Fruit fly (Drosophila melanogaster) whole organism, embryonic: ENCODE results near the gene CG15882.
A peak's percentile ranks its signal among the peaks of the same experiment; 100 is the strongest.

ENCODE experiments used
- Ada2b ChIP-seq: fragments of 200-800 bp; sonication (Bioruptor generic); IDR thresholded peaks from 2 replicates; pipeline ENCODE4 v1.3.6; 2022; ENCODE audit warnings: missing biosample characterization, missing genetic modification characterization
- Antp ChIP-seq: fragments of 200-800 bp; sonication (Bioruptor generic); optimal IDR thresholded peaks from 3 replicates; lab custom pipeline; 2016; ENCODE audit warnings: missing biosample characterization, missing genetic modification characterization
- Atf-2 ChIP-seq: fragments of 200-800 bp; sonication (Bioruptor generic); optimal IDR thresholded peaks from 2 replicates; lab custom pipeline; 2016; ENCODE audit warnings: missing biosample characterization, missing genetic modification characterization
- Atf3 ChIP-seq: fragments of 200-800 bp; sonication (Bioruptor generic); optimal IDR thresholded peaks from 3 replicates; lab custom pipeline; 2016; ENCODE audit warnings: missing biosample characterization, missing genetic modification characterization
- CG11093 ChIP-seq: fragments of 200-800 bp; sonication (Bioruptor generic); IDR thresholded peaks from 3 replicates; pipeline ENCODE4 v1.3.6; 2022; ENCODE audit warnings: missing biosample characterization, missing genetic modification characterization
- CG13894 ChIP-seq: fragments of 200-800 bp; sonication (Bioruptor generic); optimal IDR thresholded peaks from 3 replicates; lab custom pipeline; 2018; ENCODE audit warnings: missing biosample characterization, mild to moderate bottlenecking, missing genetic modification characterization, moderate library complexity
- CG16815 ChIP-seq: fragments of 200-800 bp; sonication (Bioruptor generic); optimal IDR thresholded peaks from 3 replicates; lab custom pipeline; 2017; ENCODE audit warnings: missing biosample characterization, mild to moderate bottlenecking, missing genetic modification characterization
- CG16863 ChIP-seq: fragments of 200-800 bp; sonication (Bioruptor generic); optimal IDR thresholded peaks from 3 replicates; lab custom pipeline; 2016; ENCODE audit warnings: missing biosample characterization, missing genetic modification characterization
- CG18619 ChIP-seq: fragments of 200-800 bp; sonication (Bioruptor generic); optimal IDR thresholded peaks from 3 replicates; lab custom pipeline; 2017; ENCODE audit warnings: missing biosample characterization, mild to moderate bottlenecking, missing genetic modification characterization
- CG18764 ChIP-seq: fragments of 200-800 bp; sonication (Bioruptor generic); optimal IDR thresholded peaks from 3 replicates; lab custom pipeline; 2016; ENCODE audit warnings: missing biosample characterization, missing genetic modification characterization
- CG2678 ChIP-seq: fragments of 200-800 bp; sonication (Bioruptor generic); optimal IDR thresholded peaks from 3 replicates; lab custom pipeline; 2019; ENCODE audit warnings: missing biosample characterization, mild to moderate bottlenecking, missing genetic modification characterization, moderate library complexity
- CG32767 ChIP-seq: fragments of 200-800 bp; sonication (Bioruptor generic); IDR thresholded peaks from 2 replicates; pipeline ENCODE4 v1.3.6; 2022; ENCODE audit warnings: missing biosample characterization, missing genetic modification characterization
- CG3838 ChIP-seq: fragments of 200-800 bp; sonication (Bioruptor generic); optimal IDR thresholded peaks from 3 replicates; lab custom pipeline; 2016; ENCODE audit warnings: missing biosample characterization, missing genetic modification characterization
- CG4360 ChIP-seq: fragments of 200-800 bp; sonication (Bioruptor generic); IDR thresholded peaks from 2 replicates; pipeline ENCODE4 v1.3.6; 2022; ENCODE audit warnings: missing biosample characterization, missing genetic modification characterization
- CG4424 ChIP-seq: fragments of 200-800 bp; sonication (Bioruptor generic); optimal IDR thresholded peaks from 3 replicates; lab custom pipeline; 2016; ENCODE audit warnings: missing biosample characterization, missing genetic modification characterization
- CG4820 ChIP-seq: fragments of 200-800 bp; sonication (Bioruptor generic); optimal IDR thresholded peaks from 3 replicates; lab custom pipeline; 2016; ENCODE audit warnings: missing biosample characterization, missing genetic modification characterization
- CG6791 ChIP-seq: fragments of 200-800 bp; sonication (Bioruptor generic); IDR thresholded peaks from 3 replicates; pipeline ENCODE4 v1.3.6; 2022; ENCODE audit warnings: missing biosample characterization, missing genetic modification characterization; ENCODE audit not compliant: partially characterized antibody
- CG7556 ChIP-seq: fragments of 200-800 bp; sonication (Bioruptor generic); optimal IDR thresholded peaks from 2 replicates; lab custom pipeline; 2017; ENCODE audit warnings: missing biosample characterization, mild to moderate bottlenecking, missing genetic modification characterization
- CG8089 ChIP-seq: fragments of 200-800 bp; sonication (Bioruptor generic); optimal IDR thresholded peaks from 3 replicates; lab custom pipeline; 2016; ENCODE audit warnings: missing biosample characterization, missing genetic modification characterization
- CHES-1-like ChIP-seq: fragments of 200-800 bp; sonication (Bioruptor generic); optimal IDR thresholded peaks from 2 replicates; lab custom pipeline; 2016; ENCODE audit warnings: missing biosample characterization, missing genetic modification characterization
- D19B ChIP-seq: fragments of 200-800 bp; sonication (Bioruptor generic); optimal IDR thresholded peaks from 2 replicates; lab custom pipeline; 2017; ENCODE audit warnings: missing biosample characterization, mild to moderate bottlenecking, missing genetic modification characterization
- Doc2 ChIP-seq: fragments of 200-800 bp; sonication (Bioruptor generic); IDR thresholded peaks from 2 replicates; pipeline ENCODE4 v1.3.6; 2022; ENCODE audit warnings: missing biosample characterization, missing genetic modification characterization
- Elba2 ChIP-seq: fragments of 200-800 bp; sonication (Bioruptor generic); optimal IDR thresholded peaks from 3 replicates; lab custom pipeline; 2016; ENCODE audit warnings: missing biosample characterization, missing genetic modification characterization
- Fer1 ChIP-seq: fragments of 200-800 bp; sonication (Bioruptor generic); optimal IDR thresholded peaks from 2 replicates; lab custom pipeline; 2017; ENCODE audit warnings: missing biosample characterization, mild to moderate bottlenecking, missing genetic modification characterization
- HLHmδ ChIP-seq: fragments of 200-800 bp; sonication (Bioruptor generic); optimal IDR thresholded peaks from 2 replicates; lab custom pipeline; 2018; ENCODE audit warnings: missing biosample characterization, mild to moderate bottlenecking, missing genetic modification characterization, moderate library complexity
- Med ChIP-seq: fragments of 200-800 bp; sonication (Bioruptor generic); peaks from one replicate; lab custom pipeline; 2016; ENCODE audit warnings: missing biosample characterization, missing genetic modification characterization, mild to moderate bottlenecking, inconsistent platforms, moderate library complexity
- Mrtf ChIP-seq: fragments of 200-800 bp; sonication (Bioruptor generic); IDR thresholded peaks from 3 replicates; pipeline ENCODE4 v1.3.6; 2022; ENCODE audit warnings: missing biosample characterization, missing genetic modification characterization
- NC2β ChIP-seq: fragments of 200-800 bp; sonication (Bioruptor generic); optimal IDR thresholded peaks from 2 replicates; lab custom pipeline; 2016; ENCODE audit warnings: missing biosample characterization, missing genetic modification characterization
- Nf-YB ChIP-seq: fragments of 200-800 bp; sonication (Bioruptor generic); optimal IDR thresholded peaks from 3 replicates; lab custom pipeline; 2019; ENCODE audit warnings: missing biosample characterization, mild to moderate bottlenecking, missing genetic modification characterization, moderate library complexity
- PHDP ChIP-seq: fragments of 200-800 bp; sonication (Bioruptor generic); optimal IDR thresholded peaks from 3 replicates; lab custom pipeline; 2018; ENCODE audit warnings: missing biosample characterization, mild to moderate bottlenecking, missing genetic modification characterization, moderate library complexity
- bowl ChIP-seq: fragments of 200-800 bp; sonication (Bioruptor generic); IDR thresholded peaks from 2 replicates; pipeline ENCODE4 v1.3.6; 2022; ENCODE audit warnings: missing biosample characterization, missing genetic modification characterization
- bsh ChIP-seq, 2 experiments: fragments of 200-800 bp; sonication (Bioruptor generic); optimal IDR thresholded peaks; 2 replicates each; lab custom pipeline; 2017 to 2018; ENCODE audit warnings: mild to moderate bottlenecking in 2 of 2, missing biosample characterization in 2 of 2, missing genetic modification characterization in 2 of 2, moderate library complexity in 1 of 2
- dan ChIP-seq: fragments of 200-800 bp; sonication (Bioruptor generic); IDR thresholded peaks from 2 replicates; pipeline ENCODE4 v1.3.6; 2022; ENCODE audit warnings: missing biosample characterization, missing genetic modification characterization
- dati ChIP-seq: fragments of 200-800 bp; sonication (Bioruptor generic); IDR thresholded peaks from 2 replicates; pipeline ENCODE4 v1.3.6; 2022; ENCODE audit warnings: missing biosample characterization, missing genetic modification characterization
- ewg ChIP-seq: fragments of 200-800 bp; sonication (Bioruptor generic); optimal IDR thresholded peaks from 3 replicates; lab custom pipeline; 2017; ENCODE audit warnings: mild to moderate bottlenecking, missing biosample characterization, missing genetic modification reagents, missing genetic modification characterization
- gcm ChIP-seq: fragments of 200-800 bp; sonication (Bioruptor generic); optimal IDR thresholded peaks from 2 replicates; lab custom pipeline; 2019; ENCODE audit warnings: missing biosample characterization, mild to moderate bottlenecking, missing genetic modification characterization, moderate library complexity
- grau ChIP-seq: fragments of 200-800 bp; optimal IDR thresholded peaks from 3 replicates; lab custom pipeline; 2019; ENCODE audit warnings: missing biosample characterization, mild to moderate bottlenecking, missing genetic modification characterization, moderate library complexity
- ind ChIP-seq: fragments of 200-800 bp; sonication (Bioruptor generic); optimal IDR thresholded peaks from 3 replicates; lab custom pipeline; 2016; ENCODE audit warnings: missing biosample characterization, missing genetic modification characterization
- kni ChIP-seq: fragments of 200-800 bp; sonication (Bioruptor generic); optimal IDR thresholded peaks from 3 replicates; lab custom pipeline; 2017; ENCODE audit warnings: mild to moderate bottlenecking, missing biosample characterization, missing genetic modification reagents, missing genetic modification characterization
- maf-S ChIP-seq: fragments of 200-800 bp; sonication (Bioruptor generic); optimal IDR thresholded peaks from 2 replicates; lab custom pipeline; 2016; ENCODE audit warnings: missing biosample characterization, missing genetic modification characterization
- nom ChIP-seq: fragments of 200-800 bp; sonication (Bioruptor generic); optimal IDR thresholded peaks from 2 replicates; lab custom pipeline; 2017; ENCODE audit warnings: missing biosample characterization, missing genetic modification characterization, mild to moderate bottlenecking, moderate library complexity, missing genetic modification reagents
- peb ChIP-seq: fragments of 200-800 bp; sonication (Bioruptor generic); IDR thresholded peaks from 2 replicates; pipeline ENCODE4 v1.3.6; 2022; ENCODE audit warnings: missing biosample characterization, missing genetic modification characterization
- pros ChIP-seq: fragments of 200-800 bp; sonication (Bioruptor generic); optimal IDR thresholded peaks from 3 replicates; lab custom pipeline; 2019; ENCODE audit warnings: missing biosample characterization, mild to moderate bottlenecking, missing genetic modification characterization, moderate library complexity
- pum ChIP-seq: fragments of 200-800 bp; sonication (Bioruptor generic); optimal IDR thresholded peaks from 2 replicates; lab custom pipeline; 2016; ENCODE audit warnings: missing biosample characterization, missing genetic modification characterization
- rib ChIP-seq: fragments of 200-800 bp; sonication (Bioruptor generic); IDR thresholded peaks from 2 replicates; pipeline ENCODE4 v1.3.6; 2022; ENCODE audit warnings: missing biosample characterization, missing genetic modification characterization
- ro ChIP-seq: fragments of 200-800 bp; sonication (Bioruptor generic); IDR thresholded peaks from 2 replicates; pipeline ENCODE4 v1.3.6; 2022; ENCODE audit warnings: missing biosample characterization, missing genetic modification characterization
- slp2 ChIP-seq: fragments of 200-800 bp; sonication (Bioruptor generic); optimal IDR thresholded peaks from 2 replicates; lab custom pipeline; 2016; ENCODE audit warnings: missing biosample characterization, missing genetic modification characterization
- twi ChIP-seq: fragments of 200-800 bp; optimal IDR thresholded peaks from 2 replicates; lab custom pipeline; 2019; ENCODE audit warnings: missing biosample characterization, mild to moderate bottlenecking, missing genetic modification characterization, moderate library complexity
- wor ChIP-seq: fragments of 200-800 bp; sonication (Bioruptor generic); IDR thresholded peaks from 2 replicates; pipeline ENCODE4 v1.3.6; 2022; ENCODE audit warnings: missing biosample characterization, missing genetic modification characterization
- yki ChIP-seq: fragments of >200 bp; optimal IDR thresholded peaks from 3 replicates; lab custom pipeline; 2018
- zfh2 ChIP-seq: fragments of 200-800 bp; sonication (Bioruptor generic); optimal IDR thresholded peaks from 2 replicates; lab custom pipeline; 2016; ENCODE audit warnings: missing biosample characterization, missing genetic modification characterization

Gene CG15882

DNA sequence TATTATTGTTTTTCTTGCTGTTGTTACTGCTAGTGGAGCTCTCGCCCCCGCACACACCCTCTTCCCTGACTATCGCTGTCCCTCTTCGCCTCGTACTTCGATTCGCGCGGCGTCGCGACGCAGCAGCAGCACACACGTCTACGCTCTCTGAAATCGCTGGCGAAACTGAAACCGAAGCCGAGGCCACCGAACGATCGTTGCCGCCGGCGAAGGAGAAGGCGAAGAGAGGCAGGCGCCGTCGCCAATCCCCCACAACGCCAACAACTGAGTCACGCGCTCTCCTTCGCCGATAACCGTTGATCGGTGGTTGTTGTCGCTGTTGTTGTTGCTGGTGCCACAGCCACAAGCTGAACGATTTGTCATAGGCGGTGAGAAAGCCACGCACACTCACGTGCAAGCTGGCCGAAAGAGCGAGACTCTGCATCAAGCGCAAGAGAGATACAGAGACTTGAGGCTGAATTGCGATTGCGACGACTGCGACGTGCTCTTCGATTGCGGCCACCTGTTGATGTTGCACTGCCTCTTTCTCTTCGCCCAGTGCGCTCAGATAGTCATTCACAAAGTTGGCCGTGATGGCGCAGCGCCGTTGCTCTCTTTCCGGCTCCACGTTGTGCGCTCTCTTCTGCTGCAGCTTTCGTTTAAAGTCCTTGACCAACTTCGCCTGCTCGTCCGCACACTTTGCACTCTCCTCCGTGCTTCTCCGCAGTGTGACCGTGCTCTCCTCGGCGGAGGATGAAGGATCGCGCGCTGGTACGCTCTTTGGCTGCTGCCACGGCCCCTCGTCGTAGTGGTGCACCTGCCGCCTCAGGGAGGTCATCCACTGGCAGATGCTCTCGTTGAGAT lies 29.3 kb upstream of the CG15882 start (continued):
- TF ChIP-seq CG2678 (tag; lab: Kevin White, UChicago) (peak; percentile 5), kni (GFP tag; lab: Kevin White, UChicago) (peak; percentile 81), CG4360 (GFP tag; lab: Robert Waterston, UW) (peak; percentile 96), dan (no peak), CG16815 (GFP tag; lab: Kevin White, UChicago) (no peak), yki (lab: Kevin White, UChicago) (peak; percentile 75), HLHmδ (GFP tag; lab: Kevin White, UChicago) (peak; percentile 31), Ada2b (no peak), CG4424 (GFP tag; lab: Kevin White, UChicago) (no peak), CG3838 (GFP tag; lab: Kevin White, UChicago) (no peak), ind (GFP tag; lab: Kevin White, UChicago) (no peak), CHES-1-like (GFP tag; lab: Kevin White, UChicago) (no peak), Mrtf (GFP tag; lab: Robert Waterston, UW) (no peak), CG7556 (GFP tag; lab: Kevin White, UChicago) (no peak), Doc2 (GFP tag; lab: Robert Waterston, UW) (no peak), pum (GFP tag; lab: Kevin White, UChicago) (no peak), nom (GFP tag; lab: Kevin White, UChicago) (peak; percentile 31), Fer1 (GFP tag; lab: Kevin White, UChicago) (peak; percentile 29), maf-S (GFP tag; lab: Kevin White, UChicago) (no peak), CG16863 (GFP tag; lab: Kevin White, UChicago) (no peak), slp2 (GFP tag; lab: Kevin White, UChicago) (no peak), dati (0 out of 2 replicates have a peak, but pooled peaks have one; percentile 4), CG11093 (GFP tag; lab: Robert Waterston, UW) (no peak), ewg (GFP tag; lab: Kevin White, UChicago) (no peak), D19B (GFP tag; lab: Kevin White, UChicago) (no peak), CG13894 (no peak), Med (GFP tag; lab: Kevin White, UChicago) (peak; percentile 80), CG6791 (0 out of 3 replicates have a peak, but pooled peaks have one; percentile 17), grau (tag; lab: Kevin White, UChicago) (no peak), CG32767 (GFP tag; lab: Robert Waterston, UW) (no peak), CG18619 (GFP tag; lab: Kevin White, UChicago) (no peak), peb (GFP tag; lab: Robert Waterston, UW) (no peak), PHDP (tag; lab: Kevin White, UChicago) (no peak), CG18764 (GFP tag; lab: Kevin White, UChicago) (no peak), twi (tag; lab: Kevin White, UChicago) (no peak), Atf-2 (GFP tag; lab: Kevin White, UChicago) (no peak), zfh2 (GFP tag; lab: Kevin White, UChicago) (no peak), bowl (GFP tag; lab: Robert Waterston, UW) (no peak), Antp (GFP tag; lab: Kevin White, UChicago) (peak; percentile 1), CG4820 (GFP tag; lab: Kevin White, UChicago) (no peak), rib (GFP tag; lab: Robert Waterston, UW) (peak; percentile 83; the same call in 1 of the 2 replicates), Nf-YB (GFP tag; lab: Kevin White, UChicago) (no peak), CG8089 (GFP tag; lab: Kevin White, UChicago) (peak; percentile 8), NC2β (GFP tag; lab: Kevin White, UChicago) (no peak), pros (GFP tag; lab: Kevin White, UChicago) (peak; percentile 93), ro (no peak), Elba2 (no peak), wor (no peak), bsh (GFP tag; optimal IDR thresholded peaks at IDR 0.05; lab: Kevin White, UChicago) (no peak), gcm (GFP tag; lab: Kevin White, UChicago) (no peak), Atf3 (GFP tag; lab: Kevin White, UChicago) (no peak)
